Fruit fly (Drosophila melanogaster) whole organism, pupa: ENCODE data around the gene CG45099.
A peak's percentile ranks its signal among the peaks of the same experiment; 100 is the strongest.

Experiments
- CG10348 ChIP-seq: fragments of 200-800 bp; sonication (Bioruptor generic); IDR thresholded peaks from 2 replicates; pipeline ENCODE4 v1.3.6; 2022; ENCODE audit warnings: missing biosample characterization, missing genetic modification characterization
- CG12605 ChIP-seq: fragments of 200-800 bp; sonication (Bioruptor generic); IDR thresholded peaks from 2 replicates; pipeline ENCODE4 v1.3.6; 2022; ENCODE audit warnings: missing biosample characterization, missing genetic modification characterization
- CG13204 ChIP-seq: fragments of 200-800 bp; sonication (Bioruptor generic); optimal IDR thresholded peaks from 2 replicates; lab custom pipeline; 2018; ENCODE audit warnings: missing biosample characterization, mild to moderate bottlenecking, missing genetic modification characterization, moderate library complexity
- CG14655 ChIP-seq: fragments of 200-800 bp; sonication (Bioruptor generic); optimal IDR thresholded peaks from 3 replicates; lab custom pipeline; 2017; ENCODE audit warnings: mild to moderate bottlenecking, missing biosample characterization, missing genetic modification reagents, missing genetic modification characterization
- CG15710 ChIP-seq: fragments of 200-800 bp; sonication (Bioruptor generic); optimal IDR thresholded peaks from 2 replicates; lab custom pipeline; 2018; ENCODE audit warnings: missing biosample characterization, mild to moderate bottlenecking, missing genetic modification characterization, moderate library complexity
- CG17806 ChIP-seq: fragments of 200-800 bp; sonication (Bioruptor generic); optimal IDR thresholded peaks from 2 replicates; lab custom pipeline; 2018; ENCODE audit warnings: missing biosample characterization, mild to moderate bottlenecking, missing genetic modification characterization, moderate library complexity
- CG32121 ChIP-seq: fragments of 200-800 bp; sonication (Bioruptor generic); IDR thresholded peaks from 2 replicates; pipeline ENCODE4 v1.3.6; 2022; ENCODE audit warnings: missing biosample characterization, missing genetic modification characterization
- CG34367 ChIP-seq: fragments of 200-800 bp; sonication (Bioruptor generic); optimal IDR thresholded peaks from 2 replicates; lab custom pipeline; 2018; ENCODE audit warnings: missing biosample characterization, mild to moderate bottlenecking, missing genetic modification characterization
- CG4496 ChIP-seq: fragments of 200-800 bp; sonication (Bioruptor generic); IDR thresholded peaks from 3 replicates; pipeline ENCODE4 v1.3.6; 2022; ENCODE audit warnings: missing biosample characterization, missing genetic modification characterization
- CG8159 ChIP-seq: fragments of 200-800 bp; sonication (Bioruptor generic); optimal IDR thresholded peaks from 3 replicates; lab custom pipeline; 2018; ENCODE audit warnings: missing biosample characterization, mild to moderate bottlenecking, missing genetic modification characterization, moderate library complexity
- CG8301 ChIP-seq: fragments of 200-800 bp; sonication (Bioruptor generic); optimal IDR thresholded peaks from 2 replicates; lab custom pipeline; 2018; ENCODE audit warnings: missing biosample characterization, mild to moderate bottlenecking, missing genetic modification characterization
- CG9948 ChIP-seq: fragments of 200-800 bp; sonication (Bioruptor generic); optimal IDR thresholded peaks from 2 replicates; lab custom pipeline; 2018; ENCODE audit warnings: missing biosample characterization, mild to moderate bottlenecking, missing genetic modification characterization, moderate library complexity
- D1 ChIP-seq: fragments of 200-800 bp; sonication (Bioruptor generic); optimal IDR thresholded peaks from 2 replicates; lab custom pipeline; 2018; ENCODE audit warnings: missing biosample characterization, mild to moderate bottlenecking, missing genetic modification characterization, moderate library complexity
- EcR ChIP-seq: fragments of 200-800 bp; sonication (Bioruptor generic); optimal IDR thresholded peaks from 3 replicates; lab custom pipeline; 2019; ENCODE audit warnings: missing biosample characterization, missing genetic modification characterization, mild to moderate bottlenecking, moderate library complexity, missing genetic modification reagents
- Ets98B ChIP-seq: fragments of 200-800 bp; sonication (Bioruptor generic); IDR thresholded peaks from 2 replicates; pipeline ENCODE4 v1.3.6; 2022; ENCODE audit warnings: missing biosample characterization, missing genetic modification characterization
- Pif1A ChIP-seq: fragments of 200-800 bp; sonication (Bioruptor generic); optimal IDR thresholded peaks from 3 replicates; lab custom pipeline; 2016; ENCODE audit warnings: missing biosample characterization, missing genetic modification characterization
- Pif1B ChIP-seq: fragments of 200-800 bp; sonication (Bioruptor generic); optimal IDR thresholded peaks from 3 replicates; lab custom pipeline; 2016; ENCODE audit warnings: missing biosample characterization, missing genetic modification characterization
- Snoo ChIP-seq: fragments of 200-800 bp; sonication (Bioruptor generic); optimal IDR thresholded peaks from 3 replicates; lab custom pipeline; 2017; ENCODE audit warnings: missing biosample characterization, mild to moderate bottlenecking, missing genetic modification characterization, inconsistent platforms
- fd96Ca ChIP-seq: fragments of 200-800 bp; sonication (Bioruptor generic); IDR thresholded peaks from 3 replicates; pipeline ENCODE4 v1.3.6; 2022; ENCODE audit warnings: missing biosample characterization, missing genetic modification characterization
- gl ChIP-seq: fragments of 200-800 bp; sonication (Bioruptor generic); optimal IDR thresholded peaks from 2 replicates; lab custom pipeline; 2018; ENCODE audit warnings: missing biosample characterization, mild to moderate bottlenecking, missing genetic modification characterization
- rn ChIP-seq: fragments of 200-800 bp; sonication (Bioruptor generic); IDR thresholded peaks from 2 replicates; pipeline ENCODE4 v1.3.6; 2022; ENCODE audit warnings: missing biosample characterization, missing genetic modification characterization

The CG45099 gene

DNA sequence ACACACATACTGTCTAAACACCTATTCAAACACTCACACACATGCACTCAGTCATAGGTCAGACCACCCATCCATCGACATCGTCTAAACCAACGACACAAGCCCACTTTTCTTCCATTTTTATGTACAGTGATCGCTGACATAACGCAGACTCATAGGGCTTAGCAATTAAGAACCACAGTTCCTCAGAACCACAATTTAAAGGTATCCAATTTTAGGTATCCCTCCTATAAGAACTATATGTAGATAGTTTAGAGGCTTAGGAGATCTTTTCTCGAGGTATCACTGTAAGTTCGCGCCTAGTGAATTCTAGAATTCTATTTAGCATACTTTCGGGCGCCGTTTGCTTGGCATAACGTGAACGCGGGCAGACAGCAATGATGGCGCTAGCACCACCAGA lies 41.2 kb downstream of the CG45099 start:
- TF ChIP-seq Pif1A (peak; percentile 74), Snoo (tag; lab: Kevin White, UChicago) (peak; percentile 40), CG10348 (GFP tag; lab: Robert Waterston, UW) (peak; percentile 43; the same call in 1 of the 2 replicates), CG34367 (tag; lab: Kevin White, UChicago) (peak; percentile 52), CG12605 (peak; percentile 49), CG17806 (tag; lab: Kevin White, UChicago) (peak; percentile 53), CG9948 (tag; lab: Kevin White, UChicago) (peak; percentile 53), CG4496 (GFP tag; lab: Robert Waterston, UW) (peak; percentile 85), CG13204 (GFP tag; lab: Kevin White, UChicago) (no peak), CG8159 (tag; lab: Kevin White, UChicago) (peak; percentile 48), Ets98B (GFP tag; lab: Robert Waterston, UW) (peak; percentile 84), CG32121 (peak; percentile 72), CG8301 (tag; lab: Kevin White, UChicago) (peak; percentile 69), D1 (tag; lab: Kevin White, UChicago) (no peak), CG14655 (GFP tag; lab: Kevin White, UChicago) (peak; percentile 70), Pif1B (GFP tag; lab: Kevin White, UChicago) (peak; percentile 40), fd96Ca (GFP tag; lab: Robert Waterston, UW) (peak; percentile 86), EcR (GFP tag; lab: Kevin White, UChicago) (no peak), CG15710 (tag; lab: Kevin White, UChicago) (peak; percentile 60), gl (tag; lab: Kevin White, UChicago) (no peak), rn (peak; percentile 52; the same call in 1 of the 2 replicates)

DNA sequence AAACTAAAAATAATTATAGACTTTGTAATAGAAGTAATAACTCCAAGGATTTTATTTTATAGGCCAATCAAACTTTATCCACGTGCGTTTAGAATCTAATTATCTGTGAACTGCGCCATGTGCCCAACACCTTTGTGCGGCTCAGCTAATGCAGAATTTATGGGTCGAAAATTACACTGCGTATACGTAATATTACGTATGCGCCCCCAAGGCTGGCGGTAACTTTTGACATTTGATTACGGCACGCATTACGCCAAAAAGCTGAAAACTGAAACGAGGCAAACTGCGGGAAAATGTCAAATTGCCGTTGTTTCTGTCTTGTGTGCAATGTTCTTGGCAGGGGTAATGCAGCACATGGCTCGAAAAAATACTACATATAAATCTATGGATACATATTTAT lies 42.5 kb downstream of the CG45099 start:
- no peak for TF ChIP-seq CG13204 (GFP tag; lab: Kevin White, UChicago)

DNA sequence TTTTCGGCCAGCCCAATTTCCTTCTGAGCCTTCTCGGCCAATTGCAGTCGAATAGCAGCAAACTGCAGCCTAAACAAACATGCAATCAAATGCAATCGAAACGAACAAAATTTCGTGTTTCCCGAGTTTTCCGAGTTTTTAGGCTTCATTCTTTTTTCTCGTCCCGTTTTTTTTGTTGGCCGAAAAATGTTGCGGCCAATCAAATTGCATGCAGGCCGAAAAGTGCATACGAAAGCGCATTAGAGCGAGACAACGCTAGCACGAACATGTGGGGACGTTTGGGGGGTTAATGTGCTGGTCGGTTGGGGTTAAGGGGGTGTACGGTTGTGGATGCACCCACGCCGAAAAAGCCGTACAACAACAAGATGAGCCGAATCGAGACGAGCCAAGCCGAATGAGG lies 44.3 kb downstream of the CG45099 start:
- TF ChIP-seq CG32121 (0 out of 2 replicates have a peak, but pooled peaks have one; percentile 45), CG4496 (GFP tag; lab: Robert Waterston, UW) (peak; percentile 59; the same call in 2 of the 3 replicates), CG14655 (GFP tag; lab: Kevin White, UChicago) (no peak), Ets98B (GFP tag; lab: Robert Waterston, UW) (peak; percentile 44; the same call in 1 of the 2 replicates), rn (0 out of 2 replicates have a peak, but pooled peaks have one; percentile 13), CG17806 (tag; lab: Kevin White, UChicago) (no peak), CG12605 (peak; percentile 49; the same call in 1 of the 2 replicates)

DNA sequence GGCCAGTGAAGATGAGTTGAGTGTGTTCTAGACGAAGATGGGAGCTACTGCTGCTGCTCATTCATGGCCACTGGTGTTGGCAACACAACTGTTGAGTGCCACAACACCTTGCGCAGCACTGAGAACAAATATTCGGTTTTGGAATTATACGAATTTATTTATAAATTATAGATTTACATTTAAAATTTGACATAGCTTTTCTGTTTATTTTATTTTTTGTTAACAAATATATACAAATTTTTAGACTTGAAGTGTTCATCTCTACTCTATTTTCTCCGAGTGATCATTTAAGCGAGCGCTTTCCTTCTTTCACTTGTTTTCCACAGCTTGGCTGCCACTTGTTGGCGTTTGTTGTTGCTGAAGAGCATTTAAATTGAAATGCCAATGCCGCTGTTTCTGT lies 46.5 kb downstream of the CG45099 start:
- TF ChIP-seq CG8301 (tag; lab: Kevin White, UChicago) (no peak), CG10348 (GFP tag; lab: Robert Waterston, UW) (no peak), Ets98B (GFP tag; lab: Robert Waterston, UW) (peak; percentile 58), rn (no peak), Pif1B (GFP tag; lab: Kevin White, UChicago) (peak; percentile 11), CG14655 (GFP tag; lab: Kevin White, UChicago) (peak; percentile 36), CG12605 (peak; percentile 51; the same call in 1 of the 2 replicates), Pif1A (peak; percentile 5)
